Worm (Caenorhabditis elegans): ENCODE data around the gene chil-9.

- TF ChIP-seq ama-1 (optimal IDR thresholded peaks at IDR 0.05): no peak
- no peak for TF ChIP-seq ama-1 (GFP tag; optimal IDR thresholded peaks at IDR 0.05)
- no peak for TF ChIP-seq him-1 (tag; optimal IDR thresholded peaks at IDR 0.05)
- TF ChIP-seq sptf-2 (GFP tag; optimal IDR thresholded peaks at IDR 0.05): no peak
- TF ChIP-seq mel-28 (tag; optimal IDR thresholded peaks at IDR 0.05; ENCODE audit: borderline replicate concordance): no peak
- no peak for TF ChIP-seq zfh-2 (GFP tag; conservative IDR thresholded peaks at IDR 0.05)
- TF ChIP-seq D2030.7 (GFP tag; IDR thresholded peaks at IDR 0.05): no peak
- no peak for TF ChIP-seq nhr-179 (tag; optimal IDR thresholded peaks at IDR 0.05)
- no peak for TF ChIP-seq B0035.1 (tag; optimal IDR thresholded peaks at IDR 0.05)
- no peak for TF ChIP-seq nhr-120 (GFP tag; IDR thresholded peaks at IDR 0.05)
- no peak for TF ChIP-seq lsy-27 (tag; optimal IDR thresholded peaks at IDR 0.05; ENCODE audit: borderline replicate concordance, insufficient read depth)
- TF ChIP-seq ccch-3 (GFP tag; optimal IDR thresholded peaks at IDR 0.05): no peak
- no peak for TF ChIP-seq zim-3 (tag; optimal IDR thresholded peaks at IDR 0.05)
These were observed 27.8 kb upstream of the chil-9 start, which contains the start of gene chil-8 for ce11 chrII:9872961-9873360.

Measured in whole organism, young adult.